Worm (Caenorhabditis elegans): ENCODE results near the gene lips-9.

The lips-9 gene

ce11 chrII:12980212-12980611 lies 45.1 kb upstream of the lips-9 start, which contains the start of gene cyd-1 (continued):
- TF ChIP-seq nfyb-1 (GFP tag; IDR thresholded peaks at IDR 0.05): no peak
- no peak for TF ChIP-seq cebp-2 (GFP tag; IDR thresholded peaks at IDR 0.05)
- TF ChIP-seq ekl-4 (GFP tag; IDR thresholded peaks at IDR 0.05): no peak
- no peak for TF ChIP-seq snpc-4 (GFP tag; optimal IDR thresholded peaks at IDR 0.05)
- TF ChIP-seq snpc-4 (tag; optimal IDR thresholded peaks at IDR 0.05): no peak
- no peak for TF ChIP-seq C06A6.2 (GFP tag; conservative IDR thresholded peaks at IDR 0.05)
- peak; percentile 82 for TF ChIP-seq nhr-80 (tag; optimal IDR thresholded peaks at IDR 0.05)
- no peak for TF ChIP-seq ccch-3 (GFP tag; optimal IDR thresholded peaks at IDR 0.05)
- no peak for TF ChIP-seq attf-3 (GFP tag; conservative IDR thresholded peaks at IDR 0.05)
- no peak for TF ChIP-seq B0035.1 (tag; optimal IDR thresholded peaks at IDR 0.05)
- no peak for TF ChIP-seq ztf-18 (tag; optimal IDR thresholded peaks at IDR 0.05)

DNA sequence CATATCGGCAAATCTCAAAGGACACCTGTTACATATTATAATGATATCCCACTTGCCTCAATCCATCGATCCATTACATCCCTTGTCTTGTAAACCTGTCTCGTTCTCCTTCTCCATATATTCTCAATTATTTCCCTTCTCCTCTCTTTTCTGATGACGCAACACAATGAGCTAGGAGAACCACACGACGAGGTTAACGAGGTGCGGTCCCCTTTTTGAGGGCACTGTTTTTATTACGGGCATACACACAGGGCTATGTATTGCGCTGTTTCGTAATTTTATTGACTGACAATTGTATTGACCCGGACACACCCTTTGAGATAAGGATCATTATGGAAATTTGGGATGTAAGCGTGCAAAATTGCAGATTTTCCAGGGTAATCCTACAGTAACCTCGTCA lies 43.5 kb upstream of the lips-9 start:
- no peak for TF ChIP-seq snpc-1.3 (tag; optimal IDR thresholded peaks at IDR 0.05; ENCODE audit: insufficient read depth)
- no peak for TF ChIP-seq ceh-58 (GFP tag; IDR thresholded peaks at IDR 0.05)
- no peak for TF ChIP-seq ztf-3 (GFP tag; optimal IDR thresholded peaks at IDR 0.05)
- no peak for TF ChIP-seq snpc-3.4 (tag; optimal IDR thresholded peaks at IDR 0.05)
- no peak for TF ChIP-seq ztf-25 (GFP tag; IDR thresholded peaks at IDR 0.05)
- TF ChIP-seq mes-4 (tag; optimal IDR thresholded peaks at IDR 0.05): no peak
- TF ChIP-seq cebp-1 (GFP tag; IDR thresholded peaks at IDR 0.05): no peak
- no peak for TF ChIP-seq cebp-1 (tag; optimal IDR thresholded peaks at IDR 0.05)
- no peak for TF ChIP-seq rpc-1 (optimal IDR thresholded peaks at IDR 0.05)
- no peak for TF ChIP-seq rpc-1 (tag; optimal IDR thresholded peaks at IDR 0.05)
- TF ChIP-seq Y67H2A.10 (GFP tag; conservative IDR thresholded peaks at IDR 0.05): no peak
- TF ChIP-seq F57C9.4 (tag; optimal IDR thresholded peaks at IDR 0.05): no peak
- no peak for TF ChIP-seq Y53G8AR.9 (GFP tag; conservative IDR thresholded peaks at IDR 0.05)
- TF ChIP-seq ets-4 (GFP tag; optimal IDR thresholded peaks at IDR 0.05): no peak
- no peak for TF ChIP-seq nhr-80 (tag; optimal IDR thresholded peaks at IDR 0.05)
- TF ChIP-seq ztf-28 (GFP tag; IDR thresholded peaks at IDR 0.05): no peak
- TF ChIP-seq tlf-1 (GFP tag; optimal IDR thresholded peaks at IDR 0.05): no peak

DNA sequence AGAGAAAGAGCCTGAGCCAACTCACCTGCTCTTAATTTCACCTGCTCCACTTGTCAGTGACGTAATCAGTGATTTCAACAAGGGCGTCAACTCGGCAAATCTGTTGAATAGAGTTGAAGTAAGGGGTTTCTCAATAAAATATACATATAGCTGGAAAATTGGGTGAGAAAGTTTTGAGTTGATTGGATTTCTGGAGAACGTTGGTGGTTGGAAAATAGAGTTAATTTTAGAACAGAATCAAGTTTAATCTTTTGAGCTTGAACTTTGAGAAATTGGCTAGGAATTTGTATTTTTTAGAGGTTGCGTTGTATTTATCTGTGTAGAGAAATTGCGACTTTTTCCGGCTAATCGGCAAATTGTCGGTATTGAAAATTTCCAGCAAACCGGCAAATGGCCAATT lies 34.5 kb upstream of the lips-9 start, which contains the start of gene Y38F1A.4:
Gene Y38F1A.4 (minus strand): TSS at position 101 of the 400 bp plus-strand sequence.
- TF ChIP-seq F55B11.4 (tag; optimal IDR thresholded peaks at IDR 0.05; ENCODE audit: borderline replicate concordance, insufficient read depth): no peak
- no peak for TF ChIP-seq hlh-26 (GFP tag; conservative IDR thresholded peaks at IDR 0.05)
- no peak for TF ChIP-seq B0019.2 (GFP tag; conservative IDR thresholded peaks at IDR 0.05)
- TF ChIP-seq tlf-1 (GFP tag; optimal IDR thresholded peaks at IDR 0.05): no peak
- no peak for TF ChIP-seq F10E7.11 (tag; optimal IDR thresholded peaks at IDR 0.05)
- no peak for TF ChIP-seq hlh-12 (tag; optimal IDR thresholded peaks at IDR 0.05)
- TF ChIP-seq mel-28 (tag; optimal IDR thresholded peaks at IDR 0.05; ENCODE audit: borderline replicate concordance): no peak
- no peak for TF ChIP-seq pbrm-1 (GFP tag; IDR thresholded peaks at IDR 0.05)
- no peak for TF ChIP-seq C06A6.2 (GFP tag; conservative IDR thresholded peaks at IDR 0.05)
- no peak for TF ChIP-seq aptf-2 (GFP tag; conservative IDR thresholded peaks at IDR 0.05)
- TF ChIP-seq snpc-3.4 (tag; optimal IDR thresholded peaks at IDR 0.05): no peak

DNA sequence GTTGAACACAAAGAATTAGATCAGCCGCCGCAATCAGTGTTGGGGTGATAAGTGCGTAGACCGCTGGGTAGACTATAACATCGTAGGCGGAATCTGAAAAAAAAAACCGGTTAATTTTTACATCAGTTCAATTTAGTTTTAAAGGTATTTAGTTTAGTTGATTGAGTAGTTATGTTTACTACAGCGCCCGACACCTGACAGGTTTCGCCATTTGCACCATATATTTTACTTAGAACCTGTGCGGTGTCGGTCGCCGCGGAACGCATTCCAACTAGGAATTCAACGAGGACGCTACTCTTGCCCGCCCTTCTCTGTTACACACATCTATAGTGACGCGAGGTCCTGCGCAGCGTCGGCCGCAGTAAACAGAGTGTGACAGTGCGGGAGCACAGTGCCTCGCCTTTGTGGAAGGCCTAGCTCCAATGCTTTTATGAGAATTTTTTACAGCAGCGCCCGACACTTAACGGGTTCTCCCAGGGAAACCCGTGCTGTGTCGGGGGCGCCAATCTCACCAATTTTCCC lies 33.4 kb upstream of the lips-9 start:
- no peak for TF ChIP-seq snpc-4 (GFP tag; optimal IDR thresholded peaks at IDR 0.05)
- TF ChIP-seq snpc-4 (tag; optimal IDR thresholded peaks at IDR 0.05): peak in 3 of 4 experiments; percentile 63 to 77 (median 72)
- no peak for TF ChIP-seq hsf-1 (GFP tag; IDR thresholded peaks at IDR 0.05)
- peak; percentile 40; the same call in 1 of the 2 replicates for TF ChIP-seq zfh-2 (GFP tag; conservative IDR thresholded peaks at IDR 0.05)
- TF ChIP-seq attf-3 (GFP tag; conservative IDR thresholded peaks at IDR 0.05): 0 out of 2 replicates have a peak, but pooled peaks have one; percentile 16
- no peak for TF ChIP-seq C17E4.6 (GFP tag; IDR thresholded peaks at IDR 0.05)
